Worm (Caenorhabditis elegans) whole organism, L1 larva: ENCODE results near the gene ncam-1.

ENCODE experiments used
- efl-1 ChIP-seq, 4 experiments: fragments of 150-350 bp; optimal IDR thresholded peaks in 3 of 4; peaks in 1 of 4; 1 replicate in 1 of 4; 2 replicates in 3 of 4; lab custom pipeline; 2014; ENCODE audit warnings: missing biosample characterization in 2 of 4, missing genetic modification characterization in 2 of 4, missing genetic modification reagents in 2 of 4
- ets-5 ChIP-seq: fragments of 200-800 bp; sonication (Bioruptor generic); IDR thresholded peaks from 2 replicates; pipeline ENCODE4 v1.3.6; 2022; ENCODE audit warnings: missing genetic modification characterization, missing compliant biosample characterization
- fkh-8 ChIP-seq: sonication (generic microtip); optimal IDR thresholded peaks from 2 replicates; lab custom pipeline; 2016; ENCODE audit warnings: mild to moderate bottlenecking, missing genetic modification characterization, missing compliant biosample characterization
- fos-1 ChIP-seq: fragments of 150-350 bp; optimal IDR thresholded peaks from 2 replicates; lab custom pipeline; 2014; ENCODE audit warnings: missing biosample characterization, missing genetic modification characterization
- jun-1 ChIP-seq: fragments of 150-350 bp; optimal IDR thresholded peaks from 2 replicates; lab custom pipeline; 2014; ENCODE audit warnings: missing biosample characterization, missing genetic modification reagents, missing genetic modification characterization
- lin-13 ChIP-seq: fragments of 150-350 bp; optimal IDR thresholded peaks from 2 replicates; lab custom pipeline; 2014; ENCODE audit warnings: missing biosample characterization, missing genetic modification reagents, missing genetic modification characterization
- nhr-19 ChIP-seq: fragments of 200-800 bp; sonication (Bioruptor generic); conservative IDR thresholded peaks from 2 replicates; pipeline ENCODE4 v1.3.6; 2022; ENCODE audit warnings: missing genetic modification characterization, missing compliant biosample characterization
- pag-3 ChIP-seq: sonication (generic microtip); optimal IDR thresholded peaks from 2 replicates; lab custom pipeline; 2017; ENCODE audit warnings: missing genetic modification characterization, mild to moderate bottlenecking, missing compliant biosample characterization, antibody characterized with exemption, borderline replicate concordance; ENCODE audit not compliant: insufficient read depth
- unc-62 ChIP-seq: fragments of 150-350 bp; optimal IDR thresholded peaks from 2 replicates; lab custom pipeline; 2014; ENCODE audit warnings: missing biosample characterization, missing genetic modification reagents, missing genetic modification characterization
- zag-1 ChIP-seq: fragments of 150-350 bp; optimal IDR thresholded peaks from 2 replicates; lab custom pipeline; 2014; ENCODE audit warnings: missing biosample characterization, missing genetic modification characterization
- zip-4 ChIP-seq: fragments of 200-800 bp; sonication (Bioruptor generic); optimal IDR thresholded peaks from 2 replicates; lab custom pipeline; 2018; ENCODE audit warnings: mild to moderate bottlenecking, missing genetic modification characterization, moderate library complexity, missing compliant biosample characterization

- TF ChIP-seq zag-1 (tag; lab: Kevin White, UChicago) (no peak), unc-62 (GFP tag; lab: Kevin White, UChicago) (no peak), pag-3 (tag; lab: Kevin White, UChicago) (no peak), fkh-8 (tag; lab: Kevin White, UChicago) (no peak), efl-1 (optimal IDR thresholded peaks at IDR 0.05; lab: Kevin White, UChicago) (no peak), efl-1 (GFP tag; optimal IDR thresholded peaks at IDR 0.05 in 1 of 2; lab: Kevin White, UChicago) (no peak), ets-5 (no peak), fos-1 (tag; lab: Kevin White, UChicago) (no peak), jun-1 (tag; lab: Kevin White, UChicago) (no peak), lin-13 (GFP tag; lab: Kevin White, UChicago) (no peak), nhr-19 (no peak), zip-4 (no peak)
Observed at ce11 chrX:691613-692012, at the start of gene ncam-1.
